Fruit fly (Drosophila melanogaster): ENCODE results near the gene Blos4.

DNA sequence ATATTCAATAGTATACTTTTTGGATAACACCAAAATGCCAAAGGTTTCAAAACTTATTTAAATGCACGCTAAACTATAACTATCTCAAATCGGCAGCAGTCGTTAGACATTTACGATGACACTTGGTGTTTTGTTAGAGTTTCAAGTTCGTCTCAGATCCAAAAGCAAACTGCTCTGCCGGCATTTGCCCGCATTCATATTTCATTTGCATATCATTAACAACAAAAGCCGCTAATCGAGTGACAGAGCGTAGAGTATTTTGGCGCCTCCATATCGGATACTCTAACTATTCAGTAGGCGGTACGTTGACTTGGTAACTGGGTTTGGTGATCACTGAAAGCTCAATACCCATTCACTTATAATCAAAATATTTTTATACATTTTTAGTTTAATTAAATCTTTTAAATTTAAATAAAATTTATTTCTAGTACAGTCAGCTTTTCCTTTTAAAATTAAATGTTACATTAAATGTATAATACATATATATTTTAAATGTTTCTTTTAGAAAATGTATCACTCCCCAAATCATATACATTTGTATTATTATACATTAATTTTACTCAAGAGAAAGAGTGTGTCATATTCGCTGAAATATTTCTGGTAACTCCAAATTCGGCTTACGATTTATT lies 14.4 kb downstream of the Blos4 start:
- TF ChIP-seq CG32264 (GFP tag; optimal IDR thresholded peaks at IDR 0.05): no peak
- TF ChIP-seq dl (GFP tag; optimal IDR thresholded peaks at IDR 0.05; ENCODE audit: insufficient read depth in 1 of 2, partially characterized antibody in 2 of 2): no peak
- no peak for TF ChIP-seq Hr78 (GFP tag; optimal IDR thresholded peaks at IDR 0.05)
- no peak for TF ChIP-seq pan (optimal IDR thresholded peaks at IDR 0.05)
- TF ChIP-seq br (GFP tag; optimal IDR thresholded peaks at IDR 0.05): no peak
